Worm (Caenorhabditis elegans): ENCODE data around the gene nlp-29.

DNA sequence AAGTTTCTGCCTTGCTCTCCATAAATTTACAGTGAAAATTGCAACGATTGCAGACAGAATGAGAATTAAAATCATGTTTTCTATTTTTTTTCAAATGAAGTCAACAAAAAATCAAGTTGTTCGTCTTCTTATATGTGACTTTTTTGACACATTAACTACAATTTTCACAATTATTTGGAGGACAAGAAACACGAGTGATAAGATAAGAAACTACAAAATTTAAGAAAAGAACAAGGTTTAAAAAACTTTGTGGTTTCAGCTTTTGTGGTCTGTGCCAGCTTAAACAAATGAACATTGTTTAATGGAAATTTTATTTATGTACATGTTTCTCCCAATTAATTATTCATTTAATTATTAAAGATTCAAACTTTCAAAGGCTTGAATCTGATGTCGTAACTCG lies 13.8 kb upstream of the nlp-29 start, which contains the start of gene cyp-34A9:
- TF ChIP-seq akir-1 (GFP tag; optimal IDR thresholded peaks at IDR 0.05) (no peak), lag-1 (GFP tag; IDR thresholded peaks at IDR 0.05) (no peak), mes-4 (tag; optimal IDR thresholded peaks at IDR 0.05) (no peak), ceh-79 (tag; optimal IDR thresholded peaks at IDR 0.05) (no peak), dpl-1 (GFP tag; optimal IDR thresholded peaks at IDR 0.05) (no peak), nfya-1 (tag; optimal IDR thresholded peaks at IDR 0.05; ENCODE audit: borderline replicate concordance, insufficient read depth) (no peak), F22D6.2 (tag; optimal IDR thresholded peaks at IDR 0.05) (no peak), unc-62 (GFP tag; optimal IDR thresholded peaks at IDR 0.05) (no peak), hsf-1 (GFP tag; IDR thresholded peaks at IDR 0.05) (no peak), Y56A3A.18 (GFP tag; IDR thresholded peaks at IDR 0.05) (no peak), Y53F4B.3 (GFP tag; IDR thresholded peaks at IDR 0.05) (no peak)

Data from whole organism, young adult.